Worm (Caenorhabditis elegans) whole organism, L2 larva: ENCODE data around the gene W09G12.10.

ENCODE experiments used
- ama-1 ChIP-seq: fragments of 150-350 bp; optimal IDR thresholded peaks from 2 replicates; lab custom pipeline; 2018; ENCODE audit warnings: inconsistent platforms
- blmp-1 ChIP-seq: sonication (generic microtip); optimal IDR thresholded peaks from 2 replicates; lab custom pipeline; 2017; ENCODE audit warnings: missing genetic modification characterization, mild to moderate bottlenecking, missing compliant biosample characterization, antibody characterized with exemption, moderate library complexity; ENCODE audit not compliant: insufficient read depth
- skn-1 ChIP-seq: sonication (generic microtip); optimal IDR thresholded peaks from 2 replicates; lab custom pipeline; 2017; ENCODE audit warnings: missing biosample characterization, missing genetic modification characterization

- TF ChIP-seq blmp-1 (tag; lab: Kevin White, UChicago) (no peak), skn-1 (tag; lab: Kevin White, UChicago) (no peak), ama-1 (lab: Kevin White, UChicago) (no peak)
Measured at ce11 chrIV:1215536-1215935, 5.6 kb downstream of the W09G12.10 start.
